Fruit fly (Drosophila melanogaster) whole organism, embryonic: ENCODE results near the gene Sqor.

Source experiments
- Aef1 ChIP-seq: fragments of 200-800 bp; sonication (Bioruptor generic); IDR thresholded peaks from 3 replicates; pipeline ENCODE4 v1.3.6; 2022; ENCODE audit warnings: missing biosample characterization, missing genetic modification characterization
- Antp ChIP-seq: fragments of 200-800 bp; sonication (Bioruptor generic); optimal IDR thresholded peaks from 3 replicates; lab custom pipeline; 2016; ENCODE audit warnings: missing biosample characterization, missing genetic modification characterization
- Bdp1 ChIP-seq: fragments of 200-800 bp; sonication (Bioruptor generic); optimal IDR thresholded peaks from 3 replicates; lab custom pipeline; 2016; ENCODE audit warnings: missing biosample characterization, missing genetic modification characterization
- CG10565 ChIP-seq: fragments of 200-800 bp; sonication (Bioruptor generic); optimal IDR thresholded peaks from 3 replicates; lab custom pipeline; 2016; ENCODE audit warnings: missing biosample characterization, mild to moderate bottlenecking, missing genetic modification characterization
- CG11093 ChIP-seq: fragments of 200-800 bp; sonication (Bioruptor generic); IDR thresholded peaks from 3 replicates; pipeline ENCODE4 v1.3.6; 2022; ENCODE audit warnings: missing biosample characterization, missing genetic modification characterization
- CG11695 ChIP-seq: fragments of 200-800 bp; sonication (Bioruptor generic); IDR thresholded peaks from 3 replicates; pipeline ENCODE4 v1.3.6; 2022; ENCODE audit warnings: missing biosample characterization, missing genetic modification characterization
- CG12155 ChIP-seq: fragments of 200-800 bp; sonication (Bioruptor generic); optimal IDR thresholded peaks from 3 replicates; lab custom pipeline; 2016; ENCODE audit warnings: missing biosample characterization, missing genetic modification characterization
- CG1233 ChIP-seq: fragments of 200-800 bp; sonication (Bioruptor generic); optimal IDR thresholded peaks from 4 replicates; lab custom pipeline; 2018; ENCODE audit warnings: missing biosample characterization, mild to moderate bottlenecking, missing genetic modification characterization
- CG12942 ChIP-seq: fragments of 200-800 bp; sonication (Bioruptor generic); optimal IDR thresholded peaks from 3 replicates; lab custom pipeline; 2016; ENCODE audit warnings: missing biosample characterization, missing genetic modification characterization
- CG14860 ChIP-seq: fragments of 200-800 bp; sonication (Bioruptor generic); IDR thresholded peaks from 3 replicates; pipeline ENCODE4 v1.3.6; 2022; ENCODE audit warnings: missing biosample characterization, missing genetic modification characterization; ENCODE audit not compliant: partially characterized antibody
- CG15011 ChIP-seq: fragments of 200-800 bp; sonication (Bioruptor generic); optimal IDR thresholded peaks from 3 replicates; lab custom pipeline; 2018; ENCODE audit warnings: missing biosample characterization, mild to moderate bottlenecking, missing genetic modification characterization
- CG15514 ChIP-seq: fragments of 200-800 bp; sonication (Bioruptor generic); optimal IDR thresholded peaks from 3 replicates; lab custom pipeline; 2017; ENCODE audit warnings: missing biosample characterization, missing genetic modification characterization, mild to moderate bottlenecking, moderate library complexity, missing genetic modification reagents
- CG16863 ChIP-seq: fragments of 200-800 bp; sonication (Bioruptor generic); optimal IDR thresholded peaks from 3 replicates; lab custom pipeline; 2016; ENCODE audit warnings: missing biosample characterization, missing genetic modification characterization
- CG18011 ChIP-seq: fragments of 200-800 bp; sonication (Bioruptor generic); optimal IDR thresholded peaks from 2 replicates; lab custom pipeline; 2017; ENCODE audit warnings: missing biosample characterization, missing genetic modification characterization, mild to moderate bottlenecking, moderate library complexity, missing genotype
- CG31224 ChIP-seq: fragments of 200-800 bp; sonication (Bioruptor generic); IDR thresholded peaks from 2 replicates; pipeline ENCODE4 v1.3.6; 2022; ENCODE audit warnings: missing biosample characterization, missing genetic modification characterization
- CG33213 ChIP-seq: fragments of 200-800 bp; sonication (Bioruptor generic); optimal IDR thresholded peaks from 3 replicates; lab custom pipeline; 2016; ENCODE audit warnings: missing biosample characterization, missing genetic modification characterization
- CG3847 ChIP-seq: fragments of 200-800 bp; sonication (Bioruptor generic); IDR thresholded peaks from 2 replicates; pipeline ENCODE4 v1.3.6; 2022; ENCODE audit warnings: missing biosample characterization, missing genetic modification characterization
- CG5245 ChIP-seq: fragments of 200-800 bp; sonication (Bioruptor generic); optimal IDR thresholded peaks from 3 replicates; lab custom pipeline; 2016; ENCODE audit warnings: missing biosample characterization, missing genetic modification characterization
- CG8359 ChIP-seq: fragments of 200-800 bp; sonication (Bioruptor generic); optimal IDR thresholded peaks from 2 replicates; lab custom pipeline; 2017; ENCODE audit warnings: missing biosample characterization, mild to moderate bottlenecking, missing genetic modification characterization, borderline replicate concordance
- CG8924 ChIP-seq: fragments of 200-800 bp; optimal IDR thresholded peaks from 3 replicates; lab custom pipeline; 2019; ENCODE audit warnings: missing biosample characterization, mild to moderate bottlenecking, missing genetic modification characterization, moderate library complexity
- Dad ChIP-seq: fragments of 200-800 bp; sonication (Bioruptor generic); optimal IDR thresholded peaks from 3 replicates; lab custom pipeline; 2016; ENCODE audit warnings: missing biosample characterization, missing genetic modification characterization
- Dek ChIP-seq: fragments of 200-800 bp; sonication (Bioruptor generic); optimal IDR thresholded peaks from 3 replicates; lab custom pipeline; 2019; ENCODE audit warnings: missing biosample characterization, mild to moderate bottlenecking, missing genetic modification characterization, moderate library complexity
- E2f1 ChIP-seq: fragments of 200-800 bp; sonication (Bioruptor generic); IDR thresholded peaks from 2 replicates; pipeline ENCODE4 v1.3.6; 2022; ENCODE audit warnings: missing biosample characterization, missing genetic modification characterization
- GATAe ChIP-seq: fragments of 200-800 bp; sonication (Bioruptor generic); conservative IDR thresholded peaks from 2 replicates; pipeline ENCODE4 v1.3.6; 2022; ENCODE audit warnings: missing biosample characterization, missing genetic modification characterization
- HHEX ChIP-seq: fragments of 200-800 bp; sonication (Bioruptor generic); optimal IDR thresholded peaks from 3 replicates; lab custom pipeline; 2017; ENCODE audit warnings: missing biosample characterization, mild to moderate bottlenecking, missing genetic modification characterization, missing genetic modification reagents
- Hand ChIP-seq: fragments of 200-800 bp; sonication (Bioruptor generic); optimal IDR thresholded peaks from 2 replicates; lab custom pipeline; 2017; ENCODE audit warnings: mild to moderate bottlenecking, missing biosample characterization, missing genetic modification reagents, missing genetic modification characterization
- HmgZ ChIP-seq: fragments of 200-800 bp; sonication (Bioruptor generic); optimal IDR thresholded peaks from 2 replicates; lab custom pipeline; 2018; ENCODE audit warnings: missing biosample characterization, mild to moderate bottlenecking, missing genetic modification characterization
- Jarid2 ChIP-seq: fragments of 200-800 bp; sonication (Bioruptor generic); optimal IDR thresholded peaks from 3 replicates; lab custom pipeline; 2017; ENCODE audit warnings: mild to moderate bottlenecking, missing biosample characterization, missing genetic modification reagents, missing genetic modification characterization
- Oaz ChIP-seq: fragments of 200-800 bp; sonication (Bioruptor generic); IDR thresholded peaks from 2 replicates; pipeline ENCODE4 v1.3.6; 2022; ENCODE audit warnings: missing biosample characterization, missing genetic modification characterization
- Scr ChIP-seq: fragments of 200-800 bp; sonication (Bioruptor generic); IDR thresholded peaks from 2 replicates; pipeline ENCODE4 v1.3.6; 2022; ENCODE audit warnings: missing biosample characterization, missing genetic modification characterization; ENCODE audit not compliant: partially characterized antibody
- TFAM ChIP-seq: fragments of 200-800 bp; sonication (Bioruptor generic); optimal IDR thresholded peaks from 2 replicates; lab custom pipeline; 2017; ENCODE audit warnings: missing biosample characterization, missing genetic modification characterization, inconsistent platforms
- Taf1 ChIP-seq: fragments of 200-800 bp; sonication (Bioruptor generic); IDR thresholded peaks from 2 replicates; pipeline ENCODE4 v1.3.6; 2022; ENCODE audit warnings: missing biosample characterization, missing genetic modification characterization
- Xrp1 ChIP-seq: fragments of 200-800 bp; sonication (Bioruptor generic); IDR thresholded peaks from 2 replicates; pipeline ENCODE4 v1.3.6; 2022; ENCODE audit warnings: missing biosample characterization, missing genetic modification characterization
- ab ChIP-seq: fragments of 200-800 bp; sonication (Bioruptor generic); optimal IDR thresholded peaks from 2 replicates; lab custom pipeline; 2016; ENCODE audit warnings: missing biosample characterization, missing genetic modification characterization
- ara ChIP-seq: fragments of 200-800 bp; sonication (Bioruptor generic); IDR thresholded peaks from 2 replicates; pipeline ENCODE4 v1.3.6; 2022; ENCODE audit warnings: missing biosample characterization, missing genetic modification characterization
- az2 ChIP-seq: fragments of 200-800 bp; sonication (Bioruptor generic); optimal IDR thresholded peaks from 3 replicates; lab custom pipeline; 2016; ENCODE audit warnings: missing biosample characterization, missing genetic modification characterization
- cad ChIP-seq: fragments of >200 bp; optimal IDR thresholded peaks from 2 replicates; lab custom pipeline; 2017; ENCODE audit warnings: missing biosample characterization, missing genetic modification characterization
- dimm ChIP-seq: fragments of 200-800 bp; sonication (Bioruptor generic); IDR thresholded peaks from 2 replicates; pipeline ENCODE4 v1.3.6; 2022; ENCODE audit warnings: missing biosample characterization, missing genetic modification characterization
- dysf ChIP-seq: fragments of 200-800 bp; sonication (Bioruptor generic); IDR thresholded peaks from 3 replicates; pipeline ENCODE4 v1.3.6; 2022; ENCODE audit warnings: missing biosample characterization, missing genetic modification characterization
- esg ChIP-seq: fragments of 200-800 bp; sonication (Bioruptor generic); conservative IDR thresholded peaks from 2 replicates; pipeline ENCODE4 v1.3.6; 2022; ENCODE audit warnings: missing biosample characterization, missing genetic modification characterization
- fd102C ChIP-seq: fragments of 200-800 bp; sonication (Bioruptor generic); optimal IDR thresholded peaks from 2 replicates; lab custom pipeline; 2018; ENCODE audit warnings: missing biosample characterization, mild to moderate bottlenecking, missing genetic modification characterization, moderate library complexity
- gcm2 ChIP-seq: fragments of 200-800 bp; sonication (Bioruptor generic); optimal IDR thresholded peaks from 2 replicates; lab custom pipeline; 2016; ENCODE audit warnings: missing biosample characterization, missing genetic modification characterization
- gem ChIP-seq: fragments of 200-800 bp; sonication (Bioruptor generic); optimal IDR thresholded peaks from 2 replicates; lab custom pipeline; 2019; ENCODE audit warnings: missing biosample characterization, mild to moderate bottlenecking, missing genetic modification characterization, moderate library complexity
- her ChIP-seq: fragments of 200-800 bp; sonication (Bioruptor generic); optimal IDR thresholded peaks from 2 replicates; lab custom pipeline; 2016; ENCODE audit warnings: missing biosample characterization, missing genetic modification characterization
- mirr ChIP-seq: fragments of 200-800 bp; sonication (Bioruptor generic); optimal IDR thresholded peaks from 3 replicates; lab custom pipeline; 2018; ENCODE audit warnings: missing biosample characterization, mild to moderate bottlenecking, missing genetic modification characterization
- oc ChIP-seq: fragments of 200-800 bp; sonication (Bioruptor generic); optimal IDR thresholded peaks from 2 replicates; lab custom pipeline; 2018; ENCODE audit warnings: missing biosample characterization, mild to moderate bottlenecking, missing genetic modification characterization, moderate library complexity
- otp ChIP-seq: fragments of 200-800 bp; sonication (Bioruptor generic); IDR thresholded peaks from 3 replicates; pipeline ENCODE4, ENCODE4 v1.3.6; 2022; ENCODE audit warnings: missing biosample characterization, missing genetic modification characterization
- pfk ChIP-seq: fragments of 200-800 bp; sonication (Bioruptor generic); optimal IDR thresholded peaks from 2 replicates; lab custom pipeline; 2018; ENCODE audit warnings: missing biosample characterization, mild to moderate bottlenecking, missing genetic modification characterization, moderate library complexity
- run ChIP-seq: fragments of 200-800 bp; sonication (Bioruptor generic); optimal IDR thresholded peaks from 3 replicates; lab custom pipeline; 2018; ENCODE audit warnings: missing biosample characterization, mild to moderate bottlenecking, missing genetic modification characterization
- sens-2 ChIP-seq: fragments of 200-800 bp; sonication (Bioruptor generic); IDR thresholded peaks from 2 replicates; pipeline ENCODE4 v1.3.6; 2022; ENCODE audit warnings: missing biosample characterization, missing genetic modification characterization
- vfl ChIP-seq: fragments of 200-800 bp; sonication (Bioruptor generic); optimal IDR thresholded peaks from 2 replicates; lab custom pipeline; 2016; ENCODE audit warnings: missing biosample characterization, missing genetic modification characterization

Gene Sqor

dm6 chr3L:4259102-4259558, 19.2 kb downstream of the Sqor start, which contains the start of the genes CG15011 and CG1309 (continued):
- peak; percentile 68 for TF ChIP-seq fd102C
- TF ChIP-seq dimm: no peak
- TF ChIP-seq CG15011 (GFP tag; lab: Kevin White, UChicago): no peak
- peak; percentile 71 for TF ChIP-seq CG1233 (GFP tag; lab: Kevin White, UChicago)
- TF ChIP-seq pfk (GFP tag; lab: Kevin White, UChicago): no peak
- TF ChIP-seq az2 (GFP tag; lab: Kevin White, UChicago): peak; percentile 81
- TF ChIP-seq Hand (GFP tag; lab: Kevin White, UChicago): peak; percentile 36
- peak; percentile 60 for TF ChIP-seq CG12942 (GFP tag; lab: Kevin White, UChicago)
- peak; percentile 82 for TF ChIP-seq Dek (tag; lab: Kevin White, UChicago)
- peak; percentile 81 for TF ChIP-seq Dad
- peak; percentile 70 for TF ChIP-seq CG18011 (GFP tag; lab: Kevin White, UChicago)
- peak; percentile 87 for TF ChIP-seq CG12155 (GFP tag; lab: Kevin White, UChicago)
- TF ChIP-seq Oaz (GFP tag; lab: Robert Waterston, UW): 0 out of 2 replicates have a peak, but pooled peaks have one; percentile 34
- peak; percentile 66 for TF ChIP-seq oc (tag; lab: Kevin White, UChicago)
- peak; percentile 100 for TF ChIP-seq CG15514 (GFP tag; lab: Kevin White, UChicago)
- peak; percentile 77 for TF ChIP-seq dysf (GFP tag; lab: Robert Waterston, UW)
- peak; percentile 80 for TF ChIP-seq Xrp1 (GFP tag; lab: Robert Waterston, UW)
- TF ChIP-seq CG8359 (GFP tag; lab: Kevin White, UChicago): no peak
- peak; percentile 75 for TF ChIP-seq CG33213 (GFP tag; lab: Kevin White, UChicago)
- peak; percentile 73 for TF ChIP-seq CG11695 (GFP tag; lab: Robert Waterston, UW)
- TF ChIP-seq CG14860 (GFP tag; lab: Robert Waterston, UW): no peak
- peak; percentile 94 for TF ChIP-seq HmgZ
- TF ChIP-seq mirr (GFP tag; lab: Kevin White, UChicago): peak; percentile 65
- peak; percentile 42 for TF ChIP-seq ab (GFP tag; lab: Kevin White, UChicago)
- peak; percentile 52 for TF ChIP-seq HHEX (GFP tag; lab: Kevin White, UChicago)
- peak; percentile 76 for TF ChIP-seq Bdp1 (GFP tag; lab: Kevin White, UChicago)
- peak; percentile 83 for TF ChIP-seq CG16863
- peak; percentile 66 for TF ChIP-seq GATAe (GFP tag; lab: Robert Waterston, UW)
- peak; percentile 70; the same call in 2 of the 3 replicates for TF ChIP-seq otp (GFP tag; lab: Robert Waterston, UW)
- peak; percentile 39 for TF ChIP-seq run (tag; lab: Kevin White, UChicago)
- peak; percentile 72 for TF ChIP-seq esg
- TF ChIP-seq CG3847 (GFP tag; lab: Robert Waterston, UW): peak; percentile 77
- peak; percentile 75 for TF ChIP-seq vfl (GFP tag; lab: Kevin White, UChicago)
- peak; percentile 66 for TF ChIP-seq Taf1 (GFP tag; lab: Robert Waterston, UW)
- TF ChIP-seq Aef1: peak; percentile 77
- peak; percentile 21 for TF ChIP-seq Jarid2
- peak; percentile 68 for TF ChIP-seq E2f1
- TF ChIP-seq Antp (GFP tag; lab: Kevin White, UChicago): peak; percentile 83
- TF ChIP-seq Scr (GFP tag; lab: Robert Waterston, UW): peak; percentile 55
- peak; percentile 91 for TF ChIP-seq gem
- no peak for TF ChIP-seq ara (GFP tag; lab: Robert Waterston, UW)
- TF ChIP-seq CG10565: peak; percentile 14
- no peak; the same call in 2 of the 3 replicates for TF ChIP-seq CG11093
- peak; percentile 14 for TF ChIP-seq gcm2 (GFP tag; lab: Kevin White, UChicago)
- no peak for TF ChIP-seq cad
- TF ChIP-seq TFAM (GFP tag; lab: Kevin White, UChicago): peak; percentile 17
- no peak for TF ChIP-seq sens-2 (GFP tag; lab: Robert Waterston, UW)
- TF ChIP-seq CG5245 (GFP tag; lab: Kevin White, UChicago): peak; percentile 75
- TF ChIP-seq CG8924: peak; percentile 84
- TF ChIP-seq her: peak; percentile 66
- TF ChIP-seq CG31224: peak; percentile 59
